Fruit fly (Drosophila melanogaster) Kc167 (cell line): ENCODE results near the gene CG15740.

Experiments used
- Myc ChIP-seq: fragments of >200 bp; optimal IDR thresholded peaks from 2 replicates; lab custom pipeline; 2017; ENCODE audit warnings: missing external identifiers
- Sin3A ChIP-seq: fragments of >200 bp; optimal IDR thresholded peaks from 2 replicates; lab custom pipeline; 2018; ENCODE audit warnings: missing external identifiers
- h ChIP-seq: fragments of >200 bp; optimal IDR thresholded peaks from 3 replicates; lab custom pipeline; 2018; ENCODE audit warnings: missing external identifiers
- insv ChIP-seq: fragments of >200 bp; optimal IDR thresholded peaks from 3 replicates; lab custom pipeline; 2018; ENCODE audit warnings: missing external identifiers
- psq ChIP-seq: fragments of >200 bp; optimal IDR thresholded peaks from 2 replicates; lab custom pipeline; 2017; ENCODE audit warnings: missing external identifiers
- ttk ChIP-seq: sonication (Bioruptor generic); optimal IDR thresholded peaks from 2 replicates; lab custom pipeline; 2017; ENCODE audit warnings: missing external identifiers

CG15740 gene

DNA sequence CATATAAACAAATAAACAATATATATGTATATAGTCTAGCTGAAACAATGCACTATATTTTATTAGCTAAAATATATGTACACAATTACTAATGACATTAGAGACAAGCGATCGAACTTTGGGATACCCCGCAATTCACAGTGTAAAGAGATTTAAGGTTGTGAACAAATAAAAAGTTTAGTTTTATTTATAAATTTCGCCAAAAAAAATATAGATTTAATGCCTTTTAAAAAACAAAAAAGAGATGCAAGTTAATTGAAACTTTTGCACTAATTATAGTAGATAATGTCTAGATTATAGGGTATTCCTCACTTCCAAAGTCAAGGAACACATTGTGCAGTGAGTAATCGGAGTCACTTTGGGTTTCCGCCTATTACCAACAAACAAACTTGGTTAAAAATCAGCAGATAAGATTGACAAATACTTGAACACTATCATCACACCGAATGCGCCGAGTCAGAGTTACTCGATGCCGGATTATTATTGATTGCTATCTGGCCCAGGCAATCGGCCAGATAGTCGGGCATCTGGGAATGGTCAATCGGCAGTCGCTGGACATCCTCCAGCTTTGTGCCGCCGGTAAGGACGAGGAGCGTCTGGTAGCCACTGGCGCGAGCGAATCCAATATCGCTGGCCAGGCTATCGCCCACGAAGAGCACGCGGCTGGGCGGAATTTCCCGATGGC is 29.4 kb upstream of the CG15740 start:
- TF ChIP-seq Myc (lab: Kevin White, UChicago) (no peak), psq (lab: Kevin White, UChicago) (no peak)

DNA sequence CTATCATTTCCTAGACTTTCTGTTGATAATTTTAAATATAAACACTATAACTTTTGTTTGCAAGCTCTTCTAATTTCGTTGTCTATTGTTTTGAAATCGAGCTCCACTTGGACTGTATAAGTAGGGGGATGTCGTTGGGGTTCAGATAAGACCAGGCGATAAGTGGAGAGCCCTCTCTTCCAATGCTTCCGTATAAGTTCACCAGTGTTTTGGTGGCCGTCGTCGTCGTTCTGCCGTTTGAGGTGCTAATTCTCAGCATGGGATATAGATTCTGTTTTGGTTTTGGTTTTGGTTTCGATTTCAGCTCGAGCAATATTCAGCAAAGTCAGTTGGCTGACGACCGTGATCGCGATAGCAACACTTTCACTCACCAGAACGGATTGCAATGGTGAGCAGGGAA is 27.2 kb upstream of the CG15740 start, which contains the start of gene CG15739:
CG15739 (plus strand) TSS at position 204 of the 400 bp plus-strand sequence.
- no peak for TF ChIP-seq psq (lab: Kevin White, UChicago)
- TF ChIP-seq Sin3A (lab: Kevin White, UChicago): no peak

DNA sequence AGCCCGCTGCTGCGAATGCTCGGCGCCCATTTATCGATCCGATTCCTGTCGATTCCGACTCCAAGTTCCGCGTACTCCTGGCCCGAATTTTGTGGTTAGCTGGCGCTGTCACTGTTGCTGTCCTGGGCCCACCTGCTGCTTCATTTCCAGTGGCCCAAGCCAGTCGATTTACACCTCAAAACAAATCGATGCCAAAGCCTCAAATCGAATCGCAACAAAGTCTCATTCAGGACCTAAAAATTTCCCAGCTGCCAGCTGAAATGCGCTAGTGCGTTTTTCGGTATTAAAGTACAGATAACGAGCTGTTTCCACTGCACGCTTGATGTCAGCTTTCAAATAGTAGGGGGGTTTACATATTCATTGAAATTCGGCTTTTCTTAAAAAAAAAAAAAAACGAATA is 26.6 kb upstream of the CG15740 start, which contains the start of gene BORCS5:
BORCS5 (minus strand) TSS at position 263 of the 400 bp plus-strand sequence.
- no peak for TF ChIP-seq psq (lab: Kevin White, UChicago)
- TF ChIP-seq h (lab: Kevin White, UChicago): no peak
- TF ChIP-seq Myc (lab: Kevin White, UChicago): no peak
- no peak for TF ChIP-seq insv (lab: Kevin White, UChicago)
- no peak for TF ChIP-seq Sin3A (lab: Kevin White, UChicago)
- TF ChIP-seq ttk (lab: Kevin White, UChicago): no peak

DNA sequence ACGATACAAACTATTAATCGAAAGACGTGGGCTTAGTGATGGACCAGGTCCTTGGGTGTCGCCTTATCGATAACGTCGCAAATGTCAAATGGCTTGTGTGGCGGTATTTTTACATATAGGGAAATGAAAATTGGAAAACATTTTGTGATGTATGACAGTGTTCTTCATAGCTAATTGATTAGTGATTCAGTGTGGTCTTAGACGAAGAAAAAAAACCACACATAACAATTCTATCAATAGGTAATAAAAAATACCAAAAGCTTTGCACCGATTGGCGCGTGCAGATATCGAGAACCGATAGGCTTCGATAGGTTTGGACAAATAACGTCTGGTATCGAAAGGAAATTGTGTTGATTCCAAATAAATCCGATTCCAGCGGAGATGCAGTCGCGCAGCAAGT is 23.0 kb upstream of the CG15740 start, which contains the start of the genes Nrd1 and CG1847:
Nrd1 (minus strand) TSS at position 28 of the 400 bp plus-strand sequence.
CG1847 (plus strand) TSS at position 305 of the 400 bp plus-strand sequence.
- TF ChIP-seq h (lab: Kevin White, UChicago) (no peak), Myc (lab: Kevin White, UChicago) (no peak), ttk (lab: Kevin White, UChicago) (no peak), psq (lab: Kevin White, UChicago) (no peak), Sin3A (lab: Kevin White, UChicago) (no peak), insv (lab: Kevin White, UChicago) (no peak)

DNA sequence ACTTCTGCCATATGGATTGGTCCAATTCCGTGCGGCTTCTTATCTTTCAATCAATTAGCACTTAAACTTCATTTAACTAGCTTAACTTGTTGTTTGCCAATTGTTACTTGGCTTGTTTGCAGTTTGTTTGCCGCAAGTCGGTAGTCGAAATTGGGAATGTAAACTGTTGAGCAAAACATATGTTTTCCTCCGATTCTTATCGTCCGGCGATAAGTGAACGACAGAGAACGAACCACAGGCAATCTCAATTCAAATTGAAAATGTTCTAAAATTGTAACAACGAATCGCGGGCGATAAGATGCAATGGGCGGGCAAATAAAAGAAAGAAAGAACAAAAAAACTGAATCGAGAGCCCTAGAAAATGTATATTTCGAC is 12.5 kb upstream of the CG15740 start:
- no peak for TF ChIP-seq Myc (lab: Kevin White, UChicago)
- TF ChIP-seq psq (lab: Kevin White, UChicago): no peak
- TF ChIP-seq Sin3A (lab: Kevin White, UChicago): no peak
- TF ChIP-seq h (lab: Kevin White, UChicago): no peak
- no peak for TF ChIP-seq insv (lab: Kevin White, UChicago)
- no peak for TF ChIP-seq ttk (lab: Kevin White, UChicago)

DNA sequence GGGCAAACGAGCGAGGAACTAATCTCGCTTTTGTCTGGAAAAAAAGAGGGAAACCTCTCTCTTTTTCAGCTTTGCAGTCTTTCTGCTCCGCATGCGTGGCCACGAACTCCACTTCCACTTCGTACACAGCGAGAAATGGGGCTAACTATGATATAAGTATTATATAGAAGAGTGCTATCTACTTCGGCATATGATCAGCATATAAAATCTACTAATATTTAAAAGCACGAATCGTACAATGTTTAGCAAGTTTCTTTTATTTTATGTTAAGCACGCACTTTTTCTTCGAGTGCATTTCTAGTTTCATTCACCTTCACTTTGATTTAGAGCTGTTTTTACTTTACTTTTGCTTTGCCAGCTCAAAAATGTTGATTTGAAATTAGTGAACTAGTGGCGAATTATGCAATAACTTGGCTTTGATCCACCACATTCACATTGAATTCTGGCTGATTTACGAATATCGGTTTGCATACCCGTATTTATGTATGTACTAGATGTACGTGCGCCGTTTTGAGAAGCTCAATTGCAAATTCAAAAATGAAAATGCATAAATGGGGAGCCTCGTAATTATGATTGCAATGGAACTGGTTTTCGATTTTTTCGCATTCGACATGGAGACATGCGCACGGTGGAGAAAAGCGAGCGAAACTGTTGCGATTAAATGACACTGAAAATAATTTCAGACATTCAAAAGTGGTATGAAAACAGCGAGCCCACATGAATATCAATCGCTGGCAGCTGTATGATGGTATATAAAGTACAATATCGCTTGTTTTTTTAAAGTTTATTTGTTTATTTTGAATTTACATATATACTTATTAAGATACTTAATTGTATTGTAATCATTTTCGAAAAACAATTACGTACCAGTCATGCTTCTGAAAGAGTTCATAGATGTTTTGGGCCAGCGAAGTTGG is 11.9 kb upstream of the CG15740 start:
- no peak for TF ChIP-seq ttk (lab: Kevin White, UChicago)
- no peak for TF ChIP-seq h (lab: Kevin White, UChicago)
- TF ChIP-seq psq (lab: Kevin White, UChicago): no peak
- TF ChIP-seq Sin3A (lab: Kevin White, UChicago): no peak
- no peak for TF ChIP-seq Myc (lab: Kevin White, UChicago)
- TF ChIP-seq insv (lab: Kevin White, UChicago): no peak

DNA sequence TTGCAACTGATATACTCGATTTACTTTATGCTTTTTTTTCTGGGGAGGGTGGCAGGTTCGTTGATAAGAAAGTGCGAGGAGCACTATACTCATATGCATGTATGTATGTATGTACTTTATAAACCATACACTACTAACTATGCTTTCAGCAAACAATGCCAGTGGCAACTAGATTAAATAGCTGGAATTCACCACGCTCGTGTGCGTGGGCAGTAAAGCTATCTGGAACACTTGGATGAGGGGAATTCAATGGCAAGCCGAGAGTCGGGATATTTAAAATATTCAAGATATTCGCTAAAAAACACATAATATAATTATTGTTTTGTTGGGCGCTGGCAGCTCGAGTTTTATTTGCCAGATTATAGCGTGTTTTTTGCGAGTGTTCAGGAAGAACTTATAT is 11.0 kb upstream of the CG15740 start:
- no peak for TF ChIP-seq psq (lab: Kevin White, UChicago)
- TF ChIP-seq Myc (lab: Kevin White, UChicago): no peak
- TF ChIP-seq insv (lab: Kevin White, UChicago): no peak

DNA sequence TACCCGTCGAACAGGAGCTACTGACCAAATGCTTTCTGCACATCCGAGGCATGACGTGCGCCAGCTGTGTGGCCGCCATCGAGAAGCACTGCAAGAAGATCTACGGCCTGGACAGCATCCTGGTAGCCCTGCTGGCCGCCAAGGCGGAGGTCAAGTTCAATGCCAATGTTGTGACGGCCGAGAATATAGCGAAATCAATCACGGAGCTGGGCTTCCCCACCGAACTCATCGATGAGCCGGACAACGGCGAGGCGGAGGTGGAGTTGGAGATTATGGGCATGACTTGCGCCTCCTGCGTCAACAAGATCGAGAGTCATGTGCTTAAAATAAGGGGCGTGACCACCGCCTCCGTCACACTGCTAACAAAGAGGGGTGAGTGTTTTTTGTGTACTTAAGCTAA is 10.1 kb upstream of the CG15740 start:
- TF ChIP-seq insv (lab: Kevin White, UChicago): no peak
- no peak for TF ChIP-seq Myc (lab: Kevin White, UChicago)

DNA sequence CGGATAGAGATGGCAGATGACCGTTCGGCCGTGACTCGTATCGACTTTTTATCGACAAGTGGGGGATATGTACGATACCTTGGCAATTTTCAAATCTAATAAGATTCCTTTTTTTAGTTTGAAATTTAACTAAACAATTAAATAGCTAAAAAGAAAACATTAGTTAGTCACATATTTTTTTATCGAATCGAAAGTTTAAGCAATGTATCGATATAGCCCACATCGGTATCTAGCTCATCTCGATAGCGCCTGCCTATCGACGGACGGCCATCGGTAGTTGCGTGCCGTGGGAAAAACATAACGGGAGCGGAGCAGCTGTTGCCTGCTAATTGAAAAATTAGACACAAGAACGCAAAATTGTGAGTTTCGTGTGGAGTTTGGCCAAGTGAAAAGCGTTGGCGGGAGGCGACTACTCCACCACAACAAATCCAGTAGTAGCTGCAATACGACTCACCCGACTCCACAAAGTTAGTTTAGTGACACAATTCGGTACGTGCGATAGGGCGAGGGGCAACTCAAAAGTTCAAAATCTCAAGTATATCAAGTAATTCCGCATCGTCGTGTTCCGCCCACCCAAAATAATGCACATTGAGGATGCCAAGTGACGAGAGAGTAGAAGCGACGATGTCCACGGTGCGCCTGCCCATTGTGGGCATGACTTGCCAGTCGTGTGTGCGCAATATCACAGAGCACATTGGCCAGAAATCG is 9.0 kb upstream of the CG15740 start, which contains the start of the genes CG10347 and ATP7:
CG10347 (minus strand) TSS at position 174 of the 708 bp plus-strand sequence.
ATP7 (plus strand) TSS at position 265 of the 708 bp plus-strand sequence.
- TF ChIP-seq Sin3A (lab: Kevin White, UChicago) (no peak), insv (lab: Kevin White, UChicago) (no peak), Myc (lab: Kevin White, UChicago) (no peak)

DNA sequence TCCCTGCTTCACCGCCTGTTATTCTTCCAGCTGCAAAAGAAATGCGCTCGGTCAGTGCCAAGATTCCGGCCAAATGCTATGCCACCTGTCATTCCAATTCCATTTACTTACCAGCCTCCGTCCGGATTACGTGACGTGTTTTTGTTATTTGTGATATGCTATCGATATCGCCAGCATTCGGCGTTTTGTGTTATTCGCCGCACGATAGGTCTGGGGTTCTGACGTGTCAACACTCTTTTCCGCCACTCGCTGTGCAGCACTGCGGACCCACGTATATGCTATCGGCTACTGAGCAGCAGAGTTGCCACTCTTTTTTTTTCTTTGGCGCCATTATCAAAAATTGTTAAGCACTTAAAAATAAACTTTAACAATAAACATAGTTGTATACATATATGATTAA is 6.4 kb upstream of the CG15740 start, which contains the start of gene p24-1:
p24-1 (minus strand) TSS at position 221 of the 400 bp plus-strand sequence.
- TF ChIP-seq ttk (lab: Kevin White, UChicago): no peak
- TF ChIP-seq Sin3A (lab: Kevin White, UChicago): no peak
- no peak for TF ChIP-seq Myc (lab: Kevin White, UChicago)
- TF ChIP-seq insv (lab: Kevin White, UChicago): no peak
- TF ChIP-seq psq (lab: Kevin White, UChicago): no peak

DNA sequence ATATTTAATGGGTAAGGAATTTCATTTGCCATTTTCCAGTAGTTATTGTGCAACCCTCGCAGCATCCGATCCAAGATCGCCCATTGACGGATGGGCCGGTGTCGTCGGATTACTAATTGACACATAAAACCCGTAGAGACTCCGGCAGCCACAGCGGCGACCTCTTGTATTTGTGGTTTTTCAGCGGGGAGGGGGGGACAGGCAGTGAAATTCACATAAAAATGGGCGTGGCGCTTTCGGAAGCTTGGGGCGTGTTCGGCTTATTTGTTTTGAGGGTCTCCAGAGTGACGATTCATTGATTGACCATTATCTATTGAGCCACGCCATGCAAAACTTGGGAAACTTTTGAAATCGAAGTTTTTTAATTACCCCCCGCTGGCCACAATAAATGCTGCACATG is 3.4 kb upstream of the CG15740 start:
- TF ChIP-seq ttk (lab: Kevin White, UChicago) (no peak), psq (lab: Kevin White, UChicago) (no peak), Myc (lab: Kevin White, UChicago) (no peak), h (lab: Kevin White, UChicago) (no peak), Sin3A (lab: Kevin White, UChicago) (no peak), insv (lab: Kevin White, UChicago) (no peak)
